Worm (Caenorhabditis elegans): ENCODE results near the gene mca-1.
"Not testable (repeated sequence)": the region's sequence is repeated elsewhere in the genome, so short reads cannot be mapped to it uniquely, and the experiment has no call there.

Gene mca-1

DNA sequence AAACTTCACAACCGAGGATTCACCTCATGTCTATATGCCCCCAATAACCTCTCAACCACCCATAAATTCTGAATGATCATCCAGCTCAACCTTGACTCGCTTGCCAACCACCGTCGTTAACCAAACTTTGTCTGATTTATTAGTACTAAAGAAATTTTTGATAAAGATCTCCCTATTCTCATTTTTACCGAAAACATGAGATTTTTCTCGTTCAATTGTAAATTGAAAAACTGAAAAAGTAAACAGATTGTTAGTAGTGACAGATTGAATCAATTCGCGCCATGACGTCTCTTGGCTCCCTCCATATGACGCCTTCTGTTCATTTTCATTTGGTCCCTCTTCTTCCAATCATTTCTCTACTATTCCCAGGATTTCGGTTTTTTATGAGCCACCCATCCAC is 26.8 kb downstream of the mca-1 start:
- TF ChIP-seq elt-1 (tag; optimal IDR thresholded peaks at IDR 0.05) (peak; percentile 98), eor-1 (tag; optimal IDR thresholded peaks at IDR 0.05) (no peak)

DNA sequence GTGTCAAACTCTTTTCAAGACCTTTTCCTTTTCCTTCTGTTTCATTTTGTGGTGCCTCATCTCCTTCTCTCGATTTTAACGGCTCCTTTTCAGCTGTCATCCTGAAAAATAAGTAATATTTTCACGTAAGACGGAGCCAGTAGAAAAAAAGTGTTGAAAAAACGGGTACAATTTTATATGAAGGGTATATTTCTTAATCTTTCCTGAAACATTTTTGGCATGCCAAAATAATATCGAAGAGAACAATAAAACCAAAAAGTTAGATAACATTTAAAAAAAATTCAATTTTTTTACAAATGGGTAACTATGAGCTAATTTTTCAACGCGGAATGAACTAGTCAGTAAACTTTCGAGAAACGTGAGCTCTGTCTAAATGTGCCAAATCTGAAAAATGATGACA is 33.2 kb downstream of the mca-1 start, which contains the start of gene aat-1:
Gene aat-1, minus strand, starts transcription at position 101 of the 400 bp plus-strand sequence.
- TF ChIP-seq eor-1 (tag; optimal IDR thresholded peaks at IDR 0.05), result no peak
- TF ChIP-seq zag-1 (tag; optimal IDR thresholded peaks at IDR 0.05), result no peak
- TF ChIP-seq sea-2 (GFP tag; optimal IDR thresholded peaks at IDR 0.05), result no peak
- TF ChIP-seq fkh-10 (GFP tag; optimal IDR thresholded peaks at IDR 0.05), result no peak
- no peak for TF ChIP-seq elt-2 (tag; optimal IDR thresholded peaks at IDR 0.05)
- no peak for TF ChIP-seq elt-1 (tag; optimal IDR thresholded peaks at IDR 0.05)
- no peak for TF ChIP-seq aly-2 (tag; optimal IDR thresholded peaks at IDR 0.05)
- no peak for TF ChIP-seq egl-5 (tag; optimal IDR thresholded peaks at IDR 0.05)
- no peak for TF ChIP-seq nhr-28 (tag; optimal IDR thresholded peaks at IDR 0.05)
- no peak for TF ChIP-seq mml-1 (tag; optimal IDR thresholded peaks at IDR 0.05)
- TF ChIP-seq pha-4 (tag; optimal IDR thresholded peaks at IDR 0.05), result no peak
- no peak for TF ChIP-seq ama-1 (optimal IDR thresholded peaks at IDR 0.05)
- no peak for TF ChIP-seq mdl-1 (tag; optimal IDR thresholded peaks at IDR 0.05)
- no peak for TF ChIP-seq ceh-16 (tag; optimal IDR thresholded peaks at IDR 0.05)
- no peak for TF ChIP-seq pqm-1 (tag; optimal IDR thresholded peaks at IDR 0.05)
- TF ChIP-seq lsy-12 (tag; optimal IDR thresholded peaks at IDR 0.05), result no peak

ce11 chrIV:9595779-9596406 is 38.9 kb downstream of the mca-1 start, which contains the start of the genes F27C8.3 and F27C8.2:
Gene F27C8.3, minus strand, starts transcription at chrIV:9595879.
Gene F27C8.2, plus strand, starts transcription at chrIV:9596356.
- not testable (repeated sequence) for TF ChIP-seq ceh-28, hmg-11, nhr-11 (tag; optimal IDR thresholded peaks at IDR 0.05)

- TF ChIP-seq mdl-1 (tag; optimal IDR thresholded peaks at IDR 0.05), result no peak
- TF ChIP-seq pqm-1 (tag; optimal IDR thresholded peaks at IDR 0.05), result peak; percentile 56
- no peak for TF ChIP-seq tbx-2 (tag; optimal IDR thresholded peaks at IDR 0.05)
- TF ChIP-seq elt-2 (tag; optimal IDR thresholded peaks at IDR 0.05), result peak; percentile 87
- TF ChIP-seq ceh-82 (tag; optimal IDR thresholded peaks at IDR 0.05), result no peak
- TF ChIP-seq fkh-2 (tag; optimal IDR thresholded peaks at IDR 0.05), result no peak
Observed at ce11 chrIV:9593456-9593855, 41.3 kb downstream of the mca-1 start, which contains the start of gene spp-18. Gene spp-18, plus strand, starts transcription at chrIV:9593712.

ce11 chrIV:9592413-9592812 is 42.3 kb downstream of the mca-1 start, which contains the start of gene pei-1:
Gene pei-1, minus strand, starts transcription at chrIV:9592513.
- TF ChIP-seq elt-3 (tag; optimal IDR thresholded peaks at IDR 0.05), result no peak
- TF ChIP-seq nhr-23 (tag; optimal IDR thresholded peaks at IDR 0.05), result no peak
- TF ChIP-seq elt-2 (tag; optimal IDR thresholded peaks at IDR 0.05), result no peak
- no peak for TF ChIP-seq nhr-67 (tag; optimal IDR thresholded peaks at IDR 0.05)
- TF ChIP-seq nhr-77 (tag; optimal IDR thresholded peaks at IDR 0.05), result no peak
- no peak for TF ChIP-seq aly-2 (tag; optimal IDR thresholded peaks at IDR 0.05)
- TF ChIP-seq fos-1 (tag; optimal IDR thresholded peaks at IDR 0.05), result no peak
- TF ChIP-seq jun-1 (tag; optimal IDR thresholded peaks at IDR 0.05), result no peak
- no peak for TF ChIP-seq ceh-9 (tag; optimal IDR thresholded peaks at IDR 0.05)
- no peak for TF ChIP-seq nhr-28 (tag; optimal IDR thresholded peaks at IDR 0.05)
- no peak for TF ChIP-seq nhr-43 (tag; optimal IDR thresholded peaks at IDR 0.05; ENCODE audit: poor library complexity, severe bottlenecking)
- TF ChIP-seq ZK546.5 (tag; optimal IDR thresholded peaks at IDR 0.05), result no peak
- TF ChIP-seq nhr-76 (tag; optimal IDR thresholded peaks at IDR 0.05), result no peak

- no peak for TF ChIP-seq egl-5 (tag; optimal IDR thresholded peaks at IDR 0.05)
- TF ChIP-seq nhr-237 (tag; optimal IDR thresholded peaks at IDR 0.05), result no peak
- TF ChIP-seq mml-1 (tag; optimal IDR thresholded peaks at IDR 0.05), result no peak
- no peak for TF ChIP-seq fkh-2 (tag; optimal IDR thresholded peaks at IDR 0.05)
- TF ChIP-seq lin-39 (tag; optimal IDR thresholded peaks at IDR 0.05), result no peak
- TF ChIP-seq nhr-77 (tag; optimal IDR thresholded peaks at IDR 0.05), result no peak
- no peak for TF ChIP-seq nhr-28 (tag; optimal IDR thresholded peaks at IDR 0.05)
- TF ChIP-seq snpc-4 (tag; optimal IDR thresholded peaks at IDR 0.05), result no peak
- TF ChIP-seq ceh-82 (tag; optimal IDR thresholded peaks at IDR 0.05), result no peak
- no peak for TF ChIP-seq nhr-67 (tag; optimal IDR thresholded peaks at IDR 0.05)
- no peak for TF ChIP-seq fkh-10 (GFP tag; optimal IDR thresholded peaks at IDR 0.05)
- TF ChIP-seq ZK546.5 (tag; optimal IDR thresholded peaks at IDR 0.05), result no peak
Observed at ce11 chrIV:9588784-9589457, 45.8 kb downstream of the mca-1 start, which contains the start of gene trcs-1. Gene trcs-1, minus strand, starts transcription at chrIV:9588834.
